Fruit fly (Drosophila melanogaster) whole organism, wandering third instar larva: ENCODE results near the gene fy.

Experiments used
- CG9705 ChIP-seq: fragments of 200-800 bp; sonication (Bioruptor generic); optimal IDR thresholded peaks from 2 replicates; lab custom pipeline; 2018; ENCODE audit warnings: missing biosample characterization, mild to moderate bottlenecking, missing genetic modification characterization
- Dif ChIP-seq: fragments of 200-275, 200-300 bp; sonication (Bioruptor generic); optimal IDR thresholded peaks from 2 replicates; lab custom pipeline; 2018; ENCODE audit warnings: missing biosample characterization, missing genetic modification characterization; ENCODE audit not compliant: partially characterized antibody
- GATAd ChIP-seq: sonication (Bioruptor generic); optimal IDR thresholded peaks from 2 replicates; lab custom pipeline; 2016; ENCODE audit warnings: missing biosample characterization, missing genetic modification characterization
- Hr83 ChIP-seq: fragments of 200-300 bp; sonication (Bioruptor generic); optimal IDR thresholded peaks from 2 replicates; lab custom pipeline; 2016; ENCODE audit warnings: missing biosample characterization, mild to moderate bottlenecking, missing genetic modification characterization, moderate library complexity; ENCODE audit not compliant: poor library complexity, severe bottlenecking
- Vsx2 ChIP-seq: fragments of 200-300, 225-300 bp; sonication (Bioruptor generic); optimal IDR thresholded peaks from 2 replicates; lab custom pipeline; 2018; ENCODE audit warnings: missing biosample characterization, missing genetic modification characterization; ENCODE audit not compliant: partially characterized antibody
- dmrt93B ChIP-seq: fragments of 200-800 bp; sonication (Bioruptor generic); optimal IDR thresholded peaks from 2 replicates; lab custom pipeline; 2018; ENCODE audit warnings: missing biosample characterization, mild to moderate bottlenecking, missing genetic modification characterization
- foxo ChIP-seq, 2 experiments: fragments of 200-800 bp; sonication (Bioruptor generic); optimal IDR thresholded peaks; 2 replicates in 1 of 2; 3 replicates in 1 of 2; lab custom pipeline; 2016 to 2017; ENCODE audit warnings: missing biosample characterization in 2 of 2, missing genetic modification characterization in 2 of 2
- h ChIP-seq: fragments of 200-800 bp; sonication (Bioruptor generic); optimal IDR thresholded peaks from 3 replicates; lab custom pipeline; 2016; ENCODE audit warnings: missing biosample characterization, mild to moderate bottlenecking, missing genetic modification characterization
- lola ChIP-seq: fragments of >200 bp; optimal IDR thresholded peaks from 2 replicates; lab custom pipeline; 2017; ENCODE audit warnings: missing biosample characterization, missing genetic modification characterization
- psq ChIP-seq: fragments of 200-800 bp; sonication (Bioruptor generic); optimal IDR thresholded peaks from 3 replicates; lab custom pipeline; 2017; ENCODE audit warnings: missing biosample characterization, mild to moderate bottlenecking, missing genetic modification characterization, moderate library complexity
- usp ChIP-seq: fragments of >200 bp; optimal IDR thresholded peaks from 2 replicates; lab custom pipeline; 2017; ENCODE audit warnings: missing biosample characterization, missing genetic modification characterization
- woc ChIP-seq: sonication (Bioruptor generic); optimal IDR thresholded peaks from 2 replicates; lab custom pipeline; 2016; ENCODE audit warnings: missing biosample characterization, mild to moderate bottlenecking, missing genetic modification characterization

DNA sequence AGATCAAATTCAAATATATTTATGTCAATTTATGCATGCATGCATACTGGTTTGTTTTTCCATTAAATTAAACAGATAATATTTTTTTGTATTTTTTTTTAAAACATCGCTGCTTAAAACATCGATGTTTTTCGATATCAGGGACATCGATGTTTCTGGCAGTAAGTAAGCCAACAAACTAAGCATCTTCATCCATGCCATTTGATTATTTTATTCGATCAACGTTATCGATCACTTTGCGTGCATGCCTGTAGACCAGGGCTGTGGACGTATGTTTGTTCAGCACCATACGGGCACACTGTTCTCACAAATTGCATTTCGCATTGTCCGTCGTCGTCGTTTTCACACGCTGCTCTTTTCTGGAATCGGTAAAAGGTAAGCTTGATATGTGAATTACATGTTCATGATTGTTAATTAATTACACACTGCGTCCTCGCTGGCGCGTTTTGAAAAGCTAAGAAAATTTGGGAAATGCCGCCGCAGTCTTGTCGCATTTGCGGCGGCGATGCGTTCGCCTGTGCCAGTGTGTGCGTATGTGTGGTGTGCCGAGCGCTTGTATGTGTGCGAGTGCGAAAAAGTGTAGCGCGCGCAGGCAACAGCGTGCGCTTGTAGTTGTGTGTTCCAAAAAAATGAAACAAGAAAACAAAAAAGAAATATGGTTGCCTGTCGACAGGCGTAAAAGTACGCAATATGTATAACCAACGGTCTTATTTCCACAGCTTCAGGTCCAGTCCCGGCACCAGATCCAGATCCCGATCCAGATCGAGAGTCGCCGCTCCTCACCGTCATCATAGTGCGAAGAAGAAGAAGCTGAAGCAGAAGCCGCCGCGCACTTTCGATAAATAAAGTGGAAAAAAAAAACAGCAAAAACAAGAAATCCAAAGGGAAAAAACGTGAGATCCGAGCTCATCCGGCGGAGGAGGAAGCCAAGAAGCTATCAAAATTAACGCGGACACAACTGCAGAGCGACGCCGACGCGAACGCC is 498 bp upstream of the fy start, which contains the start of gene emb:
- TF ChIP-seq Dif (GFP tag; lab: Kevin White, UChicago), result no peak
- TF ChIP-seq usp (GFP tag; lab: Kevin White, UChicago), result no peak
- peak; percentile 58 for TF ChIP-seq h (GFP tag; lab: Kevin White, UChicago)
- peak; percentile 45 for TF ChIP-seq psq
- TF ChIP-seq lola (GFP tag; lab: Kevin White, UChicago), result no peak
- TF ChIP-seq woc (GFP tag; lab: Kevin White, UChicago), result peak; percentile 54
- TF ChIP-seq Hr83 (GFP tag; lab: Kevin White, UChicago), result peak; percentile 80
- peak; percentile 25 for TF ChIP-seq CG9705 (GFP tag; lab: Kevin White, UChicago)
- TF ChIP-seq Vsx2, result no peak
- TF ChIP-seq foxo (GFP tag; optimal IDR thresholded peaks at IDR 0.05; lab: Kevin White, UChicago), result peak in 1 of 2 experiments; percentile 60
- TF ChIP-seq GATAd (GFP tag; lab: Kevin White, UChicago), result no peak
- no peak for TF ChIP-seq dmrt93B
